Fruit fly (Drosophila melanogaster): Measurements from ENCODE around the gene Blos3.

- TF ChIP-seq CG14655 (GFP tag; optimal IDR thresholded peaks at IDR 0.05) (no peak), Pif1B (GFP tag; optimal IDR thresholded peaks at IDR 0.05) (no peak), CG8301 (tag; optimal IDR thresholded peaks at IDR 0.05) (no peak), D1 (tag; optimal IDR thresholded peaks at IDR 0.05) (no peak), CG4496 (GFP tag; IDR thresholded peaks at IDR 0.05) (no peak), CG15710 (tag; optimal IDR thresholded peaks at IDR 0.05) (no peak), EcR (GFP tag; optimal IDR thresholded peaks at IDR 0.05) (no peak), rn (GFP tag; IDR thresholded peaks at IDR 0.05) (no peak), CG12605 (GFP tag; IDR thresholded peaks at IDR 0.05) (no peak), CG9948 (tag; optimal IDR thresholded peaks at IDR 0.05) (no peak), CG8159 (tag; optimal IDR thresholded peaks at IDR 0.05) (no peak)
Measured at dm6 chr3L:18861893-18862292, 8.1 kb upstream of the Blos3 start.
